Fruit fly (Drosophila melanogaster): Measurements from ENCODE around the gene bip1.
A peak's percentile ranks its signal among the peaks of the same experiment; 100 is the strongest.

bip1 gene

DNA sequence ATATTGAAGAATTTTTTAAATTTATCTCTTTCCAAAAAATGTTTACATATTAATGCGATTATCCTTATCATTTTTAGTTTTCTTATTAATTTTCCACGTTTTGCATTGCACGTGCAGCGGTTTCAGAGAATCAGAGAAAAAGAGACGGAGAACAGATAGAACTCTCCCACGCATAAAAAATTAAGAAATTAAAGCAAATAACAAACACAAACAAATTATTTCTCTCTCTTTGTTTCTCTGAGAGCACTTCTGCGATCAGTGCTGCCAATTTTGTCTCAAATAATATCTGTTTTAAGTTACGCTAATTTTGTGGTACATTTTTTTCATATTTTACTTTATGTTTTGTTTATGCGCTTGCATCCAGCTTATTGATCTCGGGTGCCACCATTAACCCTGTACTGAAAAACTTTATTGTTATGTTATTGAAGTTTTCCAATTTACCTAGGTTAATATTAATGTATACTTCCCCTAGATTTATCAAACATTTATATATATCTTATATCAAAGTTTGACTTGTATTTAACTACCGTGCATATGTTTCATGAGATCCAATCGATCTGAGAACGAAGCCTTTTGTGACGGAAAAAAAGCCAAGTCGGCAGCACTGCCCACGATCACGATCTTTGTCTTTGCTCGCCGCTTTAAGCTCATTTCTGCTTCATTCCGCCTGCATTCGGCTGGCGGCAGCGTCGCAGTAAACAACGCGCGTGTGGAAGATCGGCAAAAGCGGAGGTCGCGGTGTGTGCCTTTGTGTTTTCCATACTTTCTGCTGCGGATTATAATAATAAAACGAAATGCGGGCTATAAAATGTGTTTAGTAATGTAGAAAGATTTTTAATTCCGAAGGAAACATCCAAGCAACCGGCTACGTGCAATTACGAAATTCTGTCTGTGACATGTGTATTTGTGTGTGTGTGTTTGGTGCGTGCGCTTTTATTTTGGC is 5.0 kb upstream of the bip1 start, which contains the start of gene Sarm (continued):
- TF ChIP-seq wdn (GFP tag; IDR thresholded peaks at IDR 0.05), result no peak
- TF ChIP-seq ash1 (GFP tag; optimal IDR thresholded peaks at IDR 0.05), result no peak
- no peak for TF ChIP-seq TFAM (GFP tag; optimal IDR thresholded peaks at IDR 0.05)
- peak; percentile 23 for TF ChIP-seq CG4424 (GFP tag; optimal IDR thresholded peaks at IDR 0.05)
- no peak for TF ChIP-seq CG14667 (GFP tag; IDR thresholded peaks at IDR 0.05)
- TF ChIP-seq Neu2 (GFP tag; optimal IDR thresholded peaks at IDR 0.05; ENCODE audit: borderline replicate concordance), result no peak
- no peak for TF ChIP-seq nerfin-2 (GFP tag; IDR thresholded peaks at IDR 0.05; ENCODE audit: partially characterized antibody)
- TF ChIP-seq Rx (GFP tag; IDR thresholded peaks at IDR 0.05), result no peak
- TF ChIP-seq Camta (GFP tag; optimal IDR thresholded peaks at IDR 0.05), result no peak
- no peak for TF ChIP-seq Side (GFP tag; optimal IDR thresholded peaks at IDR 0.05)
- TF ChIP-seq dysf (GFP tag; IDR thresholded peaks at IDR 0.05), result peak; percentile 53; the same call in 1 of the 3 replicates
- TF ChIP-seq Stat92E (GFP tag; optimal IDR thresholded peaks at IDR 0.05), result peak in 1 of 3 experiments; percentile 25
- peak; percentile 33; the same call in 1 of the 2 replicates for TF ChIP-seq Bgb (GFP tag; IDR thresholded peaks at IDR 0.05; ENCODE audit: partially characterized antibody)
- no peak for TF ChIP-seq prd (optimal IDR thresholded peaks at IDR 0.05)
- peak; percentile 23; the same call in 1 of the 3 replicates for TF ChIP-seq prd (GFP tag; IDR thresholded peaks at IDR 0.05)
- TF ChIP-seq fru (optimal IDR thresholded peaks at IDR 0.05), result no peak
- TF ChIP-seq eyg (GFP tag; optimal IDR thresholded peaks at IDR 0.05), result no peak
- peak; percentile 24; the same call in 1 of the 2 replicates for TF ChIP-seq vvl (GFP tag; IDR thresholded peaks at IDR 0.05)
- no peak for TF ChIP-seq CG13894 (tag; optimal IDR thresholded peaks at IDR 0.05)
- peak; percentile 64 for TF ChIP-seq lab (GFP tag; optimal IDR thresholded peaks at IDR 0.05)
- TF ChIP-seq inv (GFP tag; IDR thresholded peaks at IDR 0.05; ENCODE audit: partially characterized antibody), result no peak
- peak; percentile 74 for TF ChIP-seq CG31441 (GFP tag; IDR thresholded peaks at IDR 0.05)
- no peak for TF ChIP-seq Ets65A (GFP tag)
- no peak for TF ChIP-seq NC2α (GFP tag; optimal IDR thresholded peaks at IDR 0.05)
- no peak for TF ChIP-seq Hr39 (optimal IDR thresholded peaks at IDR 0.05)
- TF ChIP-seq ssp (GFP tag; IDR thresholded peaks at IDR 0.05), result no peak
- no peak for TF ChIP-seq pum (GFP tag; optimal IDR thresholded peaks at IDR 0.05)
- no peak for TF ChIP-seq CG8944 (GFP tag; optimal IDR thresholded peaks at IDR 0.05)
- TF ChIP-seq tap (tag; optimal IDR thresholded peaks at IDR 0.05), result no peak
- no peak for TF ChIP-seq salm (tag; optimal IDR thresholded peaks at IDR 0.05)
- TF ChIP-seq br (optimal IDR thresholded peaks at IDR 0.05), result no peak
- no peak for TF ChIP-seq CG6654 (GFP tag; optimal IDR thresholded peaks at IDR 0.05)
- TF ChIP-seq CG2202 (tag; optimal IDR thresholded peaks at IDR 0.05), result no peak
- TF ChIP-seq lola (GFP tag; optimal IDR thresholded peaks at IDR 0.05), result peak in 1 of 3 experiments; percentile 43
- TF ChIP-seq onecut (GFP tag; IDR thresholded peaks at IDR 0.05), result no peak
- TF ChIP-seq CG13624 (GFP tag; optimal IDR thresholded peaks at IDR 0.05), result no peak
- TF ChIP-seq CG30403 (GFP tag; optimal IDR thresholded peaks at IDR 0.05), result peak; percentile 63
- TF ChIP-seq HLH4C (GFP tag; IDR thresholded peaks at IDR 0.05; ENCODE audit: partially characterized antibody), result 0 out of 3 replicates have a peak, but pooled peaks have one; percentile 39
- TF ChIP-seq CG17568 (GFP tag; optimal IDR thresholded peaks at IDR 0.05), result peak; percentile 4
- TF ChIP-seq CG4282 (GFP tag; optimal IDR thresholded peaks at IDR 0.05), result no peak
- TF ChIP-seq CG34376 (GFP tag; optimal IDR thresholded peaks at IDR 0.05), result no peak
- no peak for TF ChIP-seq CG12071 (GFP tag; optimal IDR thresholded peaks at IDR 0.05)
- no peak for TF ChIP-seq ara (GFP tag; IDR thresholded peaks at IDR 0.05)
- no peak for TF ChIP-seq CG11093 (GFP tag; IDR thresholded peaks at IDR 0.05)
- TF ChIP-seq ase (GFP tag; IDR thresholded peaks at IDR 0.05), result no peak
- TF ChIP-seq E2f2 (GFP tag; IDR thresholded peaks at IDR 0.05), result peak; percentile 33; the same call in 1 of the 2 replicates
- TF ChIP-seq CG18011 (GFP tag; optimal IDR thresholded peaks at IDR 0.05), result no peak
- TF ChIP-seq CG6854 (GFP tag; optimal IDR thresholded peaks at IDR 0.05), result peak; percentile 52
- peak; percentile 36 for TF ChIP-seq fd96Cb (tag; optimal IDR thresholded peaks at IDR 0.05)
- TF ChIP-seq kni (GFP tag; optimal IDR thresholded peaks at IDR 0.05), result peak; percentile 39
